Worm (Caenorhabditis elegans): ENCODE data around the gene unc-16.

Gene unc-16

DNA sequence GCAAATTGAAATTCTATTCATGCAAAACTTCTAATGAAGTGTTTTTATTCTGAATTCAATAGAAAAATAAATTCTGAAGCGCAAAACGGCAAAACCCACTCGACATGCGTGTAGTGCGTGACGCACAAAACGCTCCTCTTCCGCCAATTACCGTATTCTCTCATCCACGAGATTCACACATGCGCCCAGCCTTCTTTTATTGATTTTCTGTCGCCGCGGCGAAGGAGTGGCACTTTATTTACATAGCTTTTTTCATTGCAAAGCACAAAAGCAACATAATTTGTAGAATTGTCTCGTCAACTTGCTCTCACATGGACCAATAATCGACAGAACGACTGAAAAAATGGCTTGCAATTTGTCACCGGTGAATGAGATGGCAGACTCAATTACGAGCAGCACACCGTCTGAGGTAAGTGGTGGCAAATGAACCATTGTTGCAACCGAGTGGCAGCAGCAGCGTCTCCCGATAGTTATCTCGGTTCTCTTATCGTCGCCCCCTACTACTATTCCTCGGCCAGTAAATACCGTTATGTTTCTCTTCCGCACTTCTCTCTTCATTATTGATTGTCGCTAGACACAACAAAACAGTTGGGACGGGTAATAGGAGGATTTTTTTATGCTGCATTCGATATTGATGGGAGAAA is at the start of gene unc-16 (continued):
- TF ChIP-seq zim-3 (tag; optimal IDR thresholded peaks at IDR 0.05) (no peak), unc-62 (GFP tag; optimal IDR thresholded peaks at IDR 0.05) (peak; percentile 72), ceh-79 (tag; optimal IDR thresholded peaks at IDR 0.05) (no peak), ceh-91 (GFP tag; IDR thresholded peaks at IDR 0.05) (no peak), lir-1 (GFP tag; conservative IDR thresholded peaks at IDR 0.05) (no peak), sptf-2 (GFP tag; optimal IDR thresholded peaks at IDR 0.05) (no peak), ztf-28 (GFP tag; IDR thresholded peaks at IDR 0.05) (no peak), zfh-2 (GFP tag; conservative IDR thresholded peaks at IDR 0.05) (peak; percentile 63; the same call in 1 of the 2 replicates), sdz-38 (tag; optimal IDR thresholded peaks at IDR 0.05) (no peak), pha-4 (tag; optimal IDR thresholded peaks at IDR 0.05) (no peak), tbx-9 (tag; optimal IDR thresholded peaks at IDR 0.05; ENCODE audit: borderline replicate concordance) (no peak), ceh-27 (GFP tag; optimal IDR thresholded peaks at IDR 0.05) (peak; percentile 88), C17E4.6 (GFP tag; IDR thresholded peaks at IDR 0.05) (0 out of 2 replicates have a peak, but pooled peaks have one; percentile 36), ceh-100 (GFP tag; IDR thresholded peaks at IDR 0.05) (peak; percentile 51), F37B4.10 (GFP tag; IDR thresholded peaks at IDR 0.05) (no peak), pbrm-1 (GFP tag; IDR thresholded peaks at IDR 0.05) (peak; percentile 72), F57A8.1 (GFP tag; optimal IDR thresholded peaks at IDR 0.05) (no peak), egl-44 (GFP tag; IDR thresholded peaks at IDR 0.05) (no peak), C06A6.2 (GFP tag; conservative IDR thresholded peaks at IDR 0.05) (0 out of 2 replicates have a peak, but pooled peaks have one; percentile 31), die-1 (tag; optimal IDR thresholded peaks at IDR 0.05) (no peak), let-526 (GFP tag; IDR thresholded peaks at IDR 0.05) (no peak; the same call in 1 of the 2 replicates), egrh-3 (GFP tag; IDR thresholded peaks at IDR 0.05) (no peak), mes-4 (tag; optimal IDR thresholded peaks at IDR 0.05) (no peak), ccch-3 (GFP tag; optimal IDR thresholded peaks at IDR 0.05) (no peak), lsy-27 (tag; optimal IDR thresholded peaks at IDR 0.05; ENCODE audit: borderline replicate concordance, insufficient read depth) (no peak), mel-28 (tag; optimal IDR thresholded peaks at IDR 0.05; ENCODE audit: borderline replicate concordance) (no peak), madf-10 (tag; optimal IDR thresholded peaks at IDR 0.05) (peak; percentile 45), tlf-1 (GFP tag; optimal IDR thresholded peaks at IDR 0.05) (peak; percentile 28), somi-1 (GFP tag; optimal IDR thresholded peaks at IDR 0.05) (no peak), madf-6 (GFP tag; IDR thresholded peaks at IDR 0.05) (no peak; the same call in 1 of the 2 replicates), K12H6.12 (tag; optimal IDR thresholded peaks at IDR 0.05) (peak; percentile 72), lag-1 (GFP tag; IDR thresholded peaks at IDR 0.05) (no peak), repo-1 (tag; optimal IDR thresholded peaks at IDR 0.05) (peak; percentile 46), atf-7 (tag; optimal IDR thresholded peaks at IDR 0.05) (no peak), ztf-18 (tag; optimal IDR thresholded peaks at IDR 0.05) (peak; percentile 54), F39B2.1 (GFP tag; IDR thresholded peaks at IDR 0.05) (no peak), F22D6.2 (tag; optimal IDR thresholded peaks at IDR 0.05) (no peak), ekl-4 (GFP tag; IDR thresholded peaks at IDR 0.05) (peak; percentile 84), nfya-2 (GFP tag; IDR thresholded peaks at IDR 0.05) (no peak), akir-1 (GFP tag; optimal IDR thresholded peaks at IDR 0.05) (no peak), hmg-1.2 (GFP tag; IDR thresholded peaks at IDR 0.05) (peak; percentile 33; the same call in 1 of the 2 replicates), nhr-80 (tag; optimal IDR thresholded peaks at IDR 0.05) (peak; percentile 70), F55B11.4 (tag; optimal IDR thresholded peaks at IDR 0.05; ENCODE audit: borderline replicate concordance, insufficient read depth) (no peak), sea-2 (GFP tag; IDR thresholded peaks at IDR 0.05) (no peak), rec-8 (tag; optimal IDR thresholded peaks at IDR 0.05) (no peak), ztf-6 (GFP tag; IDR thresholded peaks at IDR 0.05) (no peak), hlh-12 (tag; optimal IDR thresholded peaks at IDR 0.05) (no peak), ceh-58 (GFP tag; IDR thresholded peaks at IDR 0.05) (no peak)

Data from whole organism, young adult.